Worm (Caenorhabditis elegans) whole organism, L2 larva: ENCODE data around the gene nhr-119.

Source experiments
- C34F6.9 ChIP-seq: fragments of 150-350 bp; optimal IDR thresholded peaks from 2 replicates; lab custom pipeline; 2014; ENCODE audit warnings: missing biosample characterization, missing genetic modification characterization
- F13H6.1 ChIP-seq: sonication (generic microtip); optimal IDR thresholded peaks from 2 replicates; lab custom pipeline; 2016; ENCODE audit warnings: missing genetic modification characterization, missing compliant biosample characterization
- R02D3.7 ChIP-seq: fragments of 150-350 bp; optimal IDR thresholded peaks from 2 replicates; lab custom pipeline; 2014; ENCODE audit warnings: missing biosample characterization, missing genetic modification characterization
- Y55F3AM.14 ChIP-seq: fragments of 200-800 bp; sonication (Bioruptor generic); optimal IDR thresholded peaks from 2 replicates; lab custom pipeline; 2018; ENCODE audit warnings: mild to moderate bottlenecking, missing genetic modification characterization, missing compliant biosample characterization
- ZK546.5 ChIP-seq: sonication (generic microtip); optimal IDR thresholded peaks from 2 replicates; lab custom pipeline; 2017; ENCODE audit warnings: missing biosample characterization, missing genetic modification characterization
- alr-1 ChIP-seq: fragments of 150-350 bp; optimal IDR thresholded peaks from 2 replicates; lab custom pipeline; 2014; ENCODE audit warnings: missing biosample characterization, missing genetic modification characterization
- aly-2 ChIP-seq: fragments of 150-350 bp; optimal IDR thresholded peaks from 2 replicates; lab custom pipeline; 2014; ENCODE audit warnings: missing biosample characterization, missing genetic modification characterization
- ama-1 ChIP-seq: fragments of 150-350 bp; optimal IDR thresholded peaks from 2 replicates; lab custom pipeline; 2018; ENCODE audit warnings: inconsistent platforms
- blmp-1 ChIP-seq: sonication (generic microtip); optimal IDR thresholded peaks from 2 replicates; lab custom pipeline; 2017; ENCODE audit warnings: missing genetic modification characterization, mild to moderate bottlenecking, missing compliant biosample characterization, antibody characterized with exemption, moderate library complexity; ENCODE audit not compliant: insufficient read depth
- ceh-16 ChIP-seq: fragments of 150-350 bp; optimal IDR thresholded peaks from 2 replicates; lab custom pipeline; 2014; ENCODE audit warnings: missing biosample characterization, missing genetic modification characterization
- ceh-82 ChIP-seq: fragments of 150-350 bp; optimal IDR thresholded peaks from 2 replicates; lab custom pipeline; 2014; ENCODE audit warnings: missing biosample characterization, missing genetic modification characterization
- crh-2 ChIP-seq: sonication (generic microtip); optimal IDR thresholded peaks from 2 replicates; lab custom pipeline; 2017; ENCODE audit warnings: missing biosample characterization, missing genetic modification characterization
- dmd-4 ChIP-seq: sonication (generic microtip); optimal IDR thresholded peaks from 2 replicates; lab custom pipeline; 2017; ENCODE audit warnings: missing biosample characterization, missing genetic modification characterization
- egl-27 ChIP-seq: sonication (generic microtip); optimal IDR thresholded peaks from 3 replicates; lab custom pipeline; 2017; ENCODE audit warnings: missing biosample characterization, missing genetic modification reagents, missing genetic modification characterization
- elt-1 ChIP-seq: fragments of 150-350 bp; optimal IDR thresholded peaks from 2 replicates; lab custom pipeline; 2014; ENCODE audit warnings: missing biosample characterization, missing genetic modification characterization
- elt-3 ChIP-seq: sonication (generic microtip); optimal IDR thresholded peaks from 2 replicates; lab custom pipeline; 2017; ENCODE audit warnings: missing biosample characterization, missing genetic modification characterization
- fos-1 ChIP-seq: fragments of 150-350 bp; optimal IDR thresholded peaks from 2 replicates; lab custom pipeline; 2014; ENCODE audit warnings: missing biosample characterization, missing genetic modification characterization
- gmeb-1 ChIP-seq: fragments of 150-350 bp; optimal IDR thresholded peaks from 2 replicates; lab custom pipeline; 2014; ENCODE audit warnings: missing biosample characterization, missing genetic modification characterization
- lin-11 ChIP-seq: fragments of 150-350 bp; sonication (generic microtip); optimal IDR thresholded peaks from 2 replicates; lab custom pipeline; 2014; ENCODE audit warnings: missing biosample characterization, missing genetic modification characterization, inconsistent platforms, mixed read lengths
- lin-13 ChIP-seq: fragments of 150-350 bp; optimal IDR thresholded peaks from 2 replicates; lab custom pipeline; 2014; ENCODE audit warnings: missing biosample characterization, missing genetic modification reagents, missing genetic modification characterization
- lin-39 ChIP-seq: fragments of 150-350 bp; optimal IDR thresholded peaks from 2 replicates; lab custom pipeline; 2014; ENCODE audit warnings: missing biosample characterization, missing genetic modification reagents, missing genetic modification characterization
- lsy-2 ChIP-seq, 2 experiments: fragments of 150-350 bp in 1 of 2; sonication (generic microtip) in 1 of 2; optimal IDR thresholded peaks; 2 replicates each; lab custom pipeline; 2014 to 2017; ENCODE audit warnings: missing biosample characterization in 2 of 2, missing genetic modification characterization in 2 of 2
- mab-5 ChIP-seq: fragments of 150-350 bp; optimal IDR thresholded peaks from 2 replicates; lab custom pipeline; 2014; ENCODE audit warnings: missing biosample characterization, missing genetic modification characterization
- mbf-1 ChIP-seq: sonication (generic microtip); optimal IDR thresholded peaks from 2 replicates; lab custom pipeline; 2017; ENCODE audit warnings: missing biosample characterization, missing genetic modification characterization
- mdl-1 ChIP-seq, 2 experiments: fragments of 150-350 bp in 1 of 2; sonication (generic microtip) in 1 of 2; optimal IDR thresholded peaks; 2 replicates each; lab custom pipeline; 2017; ENCODE audit warnings: missing biosample characterization in 2 of 2, missing genetic modification characterization in 2 of 2
- nhr-10 ChIP-seq: sonication (generic microtip); optimal IDR thresholded peaks from 2 replicates; lab custom pipeline; 2017; ENCODE audit warnings: missing biosample characterization, missing genetic modification characterization
- nhr-11 ChIP-seq: fragments of 150-350 bp; optimal IDR thresholded peaks from 2 replicates; lab custom pipeline; 2014; ENCODE audit warnings: missing biosample characterization, missing genetic modification characterization
- nhr-12 ChIP-seq: fragments of 150-350 bp; optimal IDR thresholded peaks from 2 replicates; lab custom pipeline; 2014; ENCODE audit warnings: missing biosample characterization, missing genetic modification characterization
- nhr-129 ChIP-seq: fragments of 150-350 bp; optimal IDR thresholded peaks from 2 replicates; lab custom pipeline; 2014; ENCODE audit warnings: missing biosample characterization, missing genetic modification characterization
- nhr-21 ChIP-seq: fragments of 150-350 bp; optimal IDR thresholded peaks from 2 replicates; lab custom pipeline; 2014; ENCODE audit warnings: missing biosample characterization, missing genetic modification characterization
- nhr-23 ChIP-seq: fragments of 150-350 bp; optimal IDR thresholded peaks from 2 replicates; lab custom pipeline; 2014; ENCODE audit warnings: missing biosample characterization, missing genetic modification reagents, missing genetic modification characterization
- nhr-237 ChIP-seq: fragments of 150-350 bp; optimal IDR thresholded peaks from 2 replicates; lab custom pipeline; 2014; ENCODE audit warnings: missing biosample characterization, missing genetic modification characterization
- nhr-25 ChIP-seq: fragments of 150-350 bp; sonication (generic microtip); optimal IDR thresholded peaks from 3 replicates; lab custom pipeline; 2014; ENCODE audit warnings: missing biosample characterization, missing genetic modification characterization
- nhr-6 ChIP-seq: fragments of 150-350 bp; optimal IDR thresholded peaks from 2 replicates; lab custom pipeline; 2014; ENCODE audit warnings: missing biosample characterization, missing genetic modification characterization
- nhr-77 ChIP-seq: fragments of 150-350 bp; optimal IDR thresholded peaks from 2 replicates; lab custom pipeline; 2014; ENCODE audit warnings: missing biosample characterization, missing genetic modification characterization
- peb-1 ChIP-seq: fragments of 150-350 bp; optimal IDR thresholded peaks from 2 replicates; lab custom pipeline; 2014; ENCODE audit warnings: missing biosample characterization, missing genetic modification characterization
- sem-4 ChIP-seq: fragments of 150-350 bp; optimal IDR thresholded peaks from 2 replicates; lab custom pipeline; 2014; ENCODE audit warnings: missing biosample characterization, missing genetic modification reagents, missing genetic modification characterization
- skn-1 ChIP-seq: sonication (generic microtip); optimal IDR thresholded peaks from 2 replicates; lab custom pipeline; 2017; ENCODE audit warnings: missing biosample characterization, missing genetic modification characterization
- sma-3 ChIP-seq: sonication (generic microtip); optimal IDR thresholded peaks from 2 replicates; lab custom pipeline; 2016; ENCODE audit warnings: missing genetic modification reagents, missing genetic modification characterization, missing compliant biosample characterization
- sma-9 ChIP-seq, 2 experiments: fragments of 150-350 bp in 1 of 2; sonication (generic microtip) in 1 of 2; optimal IDR thresholded peaks; 2 replicates each; lab custom pipeline; 2014 to 2016; ENCODE audit warnings: missing genetic modification characterization in 2 of 2, mild to moderate bottlenecking in 1 of 2, missing biosample characterization in 1 of 2, missing compliant biosample characterization in 1 of 2, missing genetic modification reagents in 1 of 2, moderate library complexity in 1 of 2
- snpc-4 ChIP-seq: fragments of 150-350 bp; optimal IDR thresholded peaks from 2 replicates; lab custom pipeline; 2014; ENCODE audit warnings: missing biosample characterization, missing genetic modification characterization
- unc-39 ChIP-seq: fragments of 150-350 bp; optimal IDR thresholded peaks from 2 replicates; lab custom pipeline; 2014; ENCODE audit warnings: missing biosample characterization, missing genetic modification characterization
- unc-55 ChIP-seq: fragments of 150-350 bp; sonication (generic microtip); optimal IDR thresholded peaks from 3 replicates; lab custom pipeline; 2014; ENCODE audit warnings: missing biosample characterization, missing genetic modification reagents, missing genetic modification characterization
- unc-62 ChIP-seq: fragments of 150-350 bp; optimal IDR thresholded peaks from 2 replicates; lab custom pipeline; 2014; ENCODE audit warnings: missing biosample characterization, missing genetic modification reagents, missing genetic modification characterization
- zag-1 ChIP-seq: fragments of 150-350 bp; optimal IDR thresholded peaks from 2 replicates; lab custom pipeline; 2014; ENCODE audit warnings: missing biosample characterization, missing genetic modification characterization
- ztf-1 ChIP-seq: fragments of 200-800 bp; sonication (Bioruptor generic); conservative IDR thresholded peaks from 2 replicates; pipeline ENCODE4 v1.3.6; 2022; ENCODE audit warnings: missing genetic modification characterization, missing compliant biosample characterization
- ztf-11 ChIP-seq: sonication (generic microtip); optimal IDR thresholded peaks from 2 replicates; lab custom pipeline; 2017; ENCODE audit warnings: missing biosample characterization, missing genetic modification characterization
- ztf-4 ChIP-seq: fragments of 150-350 bp; optimal IDR thresholded peaks from 2 replicates; lab custom pipeline; 2014; ENCODE audit warnings: missing biosample characterization, missing genetic modification characterization

The nhr-119 gene

ce11 chrII:2834105-2834504 lies 33.7 kb upstream of the nhr-119 start:
- TF ChIP-seq fos-1 (tag; lab: Kevin White, UChicago): peak; percentile 87
- no peak for TF ChIP-seq ztf-1 (GFP tag; lab: Robert Waterston, UW)
- TF ChIP-seq nhr-23: no peak
- no peak for TF ChIP-seq lin-11
- TF ChIP-seq nhr-129 (tag; lab: Kevin White, UChicago): no peak
- peak; percentile 11 for TF ChIP-seq sma-9 (GFP tag; optimal IDR thresholded peaks at IDR 0.05; lab: Kevin White, UChicago)
- no peak for TF ChIP-seq sma-9 (tag; optimal IDR thresholded peaks at IDR 0.05; lab: Kevin White, UChicago)
- TF ChIP-seq lin-39 (tag; lab: Kevin White, UChicago): no peak
- TF ChIP-seq ceh-82 (tag; lab: Kevin White, UChicago): no peak
- no peak for TF ChIP-seq nhr-10
- TF ChIP-seq lsy-2 (tag; optimal IDR thresholded peaks at IDR 0.05; lab: Kevin White, UChicago): no peak
- TF ChIP-seq mbf-1: no peak
- no peak for TF ChIP-seq nhr-11 (tag; lab: Kevin White, UChicago)
- no peak for TF ChIP-seq nhr-12 (tag; lab: Kevin White, UChicago)
- TF ChIP-seq skn-1 (tag; lab: Kevin White, UChicago): peak; percentile 51
- TF ChIP-seq, all 48 proteins: peak for 3

ce11 chrII:2832539-2832938 lies 32.1 kb upstream of the nhr-119 start:
- no peak for TF ChIP-seq Y55F3AM.14 (GFP tag; lab: Kevin White, UChicago)
- no peak for TF ChIP-seq lin-13 (GFP tag; lab: Kevin White, UChicago)
- TF ChIP-seq, all 48 proteins: peak for 0

ce11 chrII:2832098-2832497 lies 31.7 kb upstream of the nhr-119 start:
- no peak for TF ChIP-seq nhr-10
- TF ChIP-seq egl-27: no peak
- peak; percentile 22 for TF ChIP-seq F13H6.1 (tag; lab: Kevin White, UChicago)
- peak; percentile 58 for TF ChIP-seq nhr-129 (tag; lab: Kevin White, UChicago)
- TF ChIP-seq ztf-11 (tag; lab: Kevin White, UChicago): no peak
- no peak for TF ChIP-seq skn-1 (tag; lab: Kevin White, UChicago)
- TF ChIP-seq peb-1 (tag; lab: Kevin White, UChicago): no peak
- no peak for TF ChIP-seq sem-4 (tag; lab: Kevin White, UChicago)
- peak; percentile 24 for TF ChIP-seq crh-2 (tag; lab: Kevin White, UChicago)
- no peak for TF ChIP-seq ceh-82 (tag; lab: Kevin White, UChicago)
- TF ChIP-seq mdl-1 (tag; optimal IDR thresholded peaks at IDR 0.05; lab: Kevin White, UChicago): no peak
- no peak for TF ChIP-seq blmp-1
- TF ChIP-seq nhr-12 (tag; lab: Kevin White, UChicago): no peak
- no peak for TF ChIP-seq ama-1 (lab: Kevin White, UChicago)
- TF ChIP-seq nhr-23: no peak
- no peak for TF ChIP-seq nhr-6 (tag; lab: Kevin White, UChicago)
- no peak for TF ChIP-seq mbf-1
- TF ChIP-seq lin-13 (GFP tag; lab: Kevin White, UChicago): no peak
- no peak for TF ChIP-seq lin-11
- TF ChIP-seq sma-3 (GFP tag; lab: Kevin White, UChicago): no peak
- TF ChIP-seq sma-9 (GFP tag; optimal IDR thresholded peaks at IDR 0.05; lab: Kevin White, UChicago): peak; percentile 54
- TF ChIP-seq sma-9 (tag; optimal IDR thresholded peaks at IDR 0.05; lab: Kevin White, UChicago): no peak
- TF ChIP-seq zag-1: no peak
- no peak for TF ChIP-seq nhr-11 (tag; lab: Kevin White, UChicago)
- peak in 1 of 2 experiments; percentile 54 for TF ChIP-seq lsy-2 (tag; optimal IDR thresholded peaks at IDR 0.05; lab: Kevin White, UChicago)
- no peak for TF ChIP-seq ztf-4 (tag; lab: Kevin White, UChicago)
- no peak for TF ChIP-seq mab-5 (tag; lab: Kevin White, UChicago)
- TF ChIP-seq ZK546.5: no peak
- TF ChIP-seq C34F6.9 (tag; lab: Kevin White, UChicago): peak; percentile 46
- TF ChIP-seq dmd-4 (tag; lab: Kevin White, UChicago): no peak
- no peak for TF ChIP-seq ceh-16 (tag; lab: Kevin White, UChicago)
- TF ChIP-seq Y55F3AM.14 (GFP tag; lab: Kevin White, UChicago): no peak
- TF ChIP-seq unc-62 (GFP tag; lab: Kevin White, UChicago): no peak
- TF ChIP-seq nhr-21 (tag; lab: Kevin White, UChicago): no peak
- no peak for TF ChIP-seq nhr-25
- TF ChIP-seq elt-3: no peak
- TF ChIP-seq aly-2 (tag; lab: Kevin White, UChicago): no peak
- peak; percentile 9 for TF ChIP-seq fos-1 (tag; lab: Kevin White, UChicago)
- peak; percentile 34 for TF ChIP-seq unc-55
- TF ChIP-seq nhr-77 (tag; lab: Kevin White, UChicago): no peak
- TF ChIP-seq gmeb-1: peak; percentile 14
- TF ChIP-seq lin-39 (tag; lab: Kevin White, UChicago): no peak
- no peak for TF ChIP-seq ztf-1 (GFP tag; lab: Robert Waterston, UW)
- no peak for TF ChIP-seq alr-1 (tag; lab: Kevin White, UChicago)
- TF ChIP-seq R02D3.7 (tag; lab: Kevin White, UChicago): no peak
- TF ChIP-seq elt-1: no peak
- no peak for TF ChIP-seq nhr-237 (tag; lab: Kevin White, UChicago)
- no peak for TF ChIP-seq unc-39 (tag; lab: Kevin White, UChicago)
- no peak for TF ChIP-seq snpc-4 (tag; lab: Kevin White, UChicago)
- TF ChIP-seq, all 48 proteins: peak for 9
